Worm (Caenorhabditis elegans): ENCODE results near the gene rbm-25.

The rbm-25 gene

ce11 chrV:12550036-12550626 lies 52.1 kb downstream of the rbm-25 start, which contains the start of gene F45D3.3:
F45D3.3 (minus strand) TSS chrV:12550385.
- TF ChIP-seq tbx-11 (GFP tag; IDR thresholded peaks at IDR 0.05) (no peak), sea-1 (GFP tag; conservative IDR thresholded peaks at IDR 0.05) (no peak), hnd-1 (tag; optimal IDR thresholded peaks at IDR 0.05) (no peak), flt-1 (GFP tag; IDR thresholded peaks at IDR 0.05) (no peak), F13C5.2 (tag; optimal IDR thresholded peaks at IDR 0.05) (no peak), ets-7 (tag; optimal IDR thresholded peaks at IDR 0.05) (no peak), pes-1 (GFP tag; IDR thresholded peaks at IDR 0.05) (no peak), ceh-36 (tag; optimal IDR thresholded peaks at IDR 0.05) (no peak), tra-4 (tag; optimal IDR thresholded peaks at IDR 0.05) (no peak), B0310.2 (tag; optimal IDR thresholded peaks at IDR 0.05) (no peak), tbx-37 (GFP tag; conservative IDR thresholded peaks at IDR 0.05) (no peak), scrt-1 (GFP tag; IDR thresholded peaks at IDR 0.05) (no peak), hmg-4 (GFP tag; optimal IDR thresholded peaks at IDR 0.05) (no peak), hmbx-1 (tag; optimal IDR thresholded peaks at IDR 0.05) (no peak), ama-1 (optimal IDR thresholded peaks at IDR 0.05) (no peak), ceh-13 (GFP tag; optimal IDR thresholded peaks at IDR 0.05) (no peak), aly-1 (tag; optimal IDR thresholded peaks at IDR 0.05) (no peak)

- no peak for TF ChIP-seq flt-1 (GFP tag; IDR thresholded peaks at IDR 0.05)
- TF ChIP-seq ama-1 (optimal IDR thresholded peaks at IDR 0.05) = no peak
- TF ChIP-seq tra-4 (tag; optimal IDR thresholded peaks at IDR 0.05) = no peak
- no peak for TF ChIP-seq ets-7 (tag; optimal IDR thresholded peaks at IDR 0.05)
- no peak for TF ChIP-seq ceh-13 (GFP tag; optimal IDR thresholded peaks at IDR 0.05)
- TF ChIP-seq pes-1 (GFP tag; IDR thresholded peaks at IDR 0.05) = no peak
- TF ChIP-seq hmbx-1 (tag; optimal IDR thresholded peaks at IDR 0.05) = no peak
- no peak for TF ChIP-seq F13C5.2 (tag; optimal IDR thresholded peaks at IDR 0.05)
- no peak for TF ChIP-seq ceh-36 (tag; optimal IDR thresholded peaks at IDR 0.05)
- TF ChIP-seq sea-1 (GFP tag; conservative IDR thresholded peaks at IDR 0.05) = no peak
- TF ChIP-seq hmg-4 (GFP tag; optimal IDR thresholded peaks at IDR 0.05) = no peak
- no peak for TF ChIP-seq aly-1 (tag; optimal IDR thresholded peaks at IDR 0.05)
- no peak for TF ChIP-seq tbx-37 (GFP tag; conservative IDR thresholded peaks at IDR 0.05)
- no peak for TF ChIP-seq B0310.2 (tag; optimal IDR thresholded peaks at IDR 0.05)
- no peak for TF ChIP-seq scrt-1 (GFP tag; IDR thresholded peaks at IDR 0.05)
- TF ChIP-seq hnd-1 (tag; optimal IDR thresholded peaks at IDR 0.05) = no peak
- TF ChIP-seq tbx-11 (GFP tag; IDR thresholded peaks at IDR 0.05) = no peak
Measured at ce11 chrV:12550755-12551154, 52.7 kb downstream of the rbm-25 start.

- TF ChIP-seq tbx-11 (GFP tag; IDR thresholded peaks at IDR 0.05) (no peak), hnd-1 (tag; optimal IDR thresholded peaks at IDR 0.05) (no peak), scrt-1 (GFP tag; IDR thresholded peaks at IDR 0.05) (no peak), hmg-4 (GFP tag; optimal IDR thresholded peaks at IDR 0.05) (no peak), F13C5.2 (tag; optimal IDR thresholded peaks at IDR 0.05) (no peak), sea-1 (GFP tag; conservative IDR thresholded peaks at IDR 0.05) (no peak), flt-1 (GFP tag; IDR thresholded peaks at IDR 0.05) (no peak), tra-4 (tag; optimal IDR thresholded peaks at IDR 0.05) (no peak), hmbx-1 (tag; optimal IDR thresholded peaks at IDR 0.05) (no peak), tbx-37 (GFP tag; conservative IDR thresholded peaks at IDR 0.05) (no peak), ceh-13 (GFP tag; optimal IDR thresholded peaks at IDR 0.05) (no peak), ets-7 (tag; optimal IDR thresholded peaks at IDR 0.05) (no peak), ama-1 (optimal IDR thresholded peaks at IDR 0.05) (no peak), aly-1 (tag; optimal IDR thresholded peaks at IDR 0.05) (no peak)
Measured at ce11 chrV:12551638-12552478, 53.8 kb downstream of the rbm-25 start.

- no peak for TF ChIP-seq tbx-11 (GFP tag; IDR thresholded peaks at IDR 0.05)
- no peak for TF ChIP-seq ceh-13 (GFP tag; optimal IDR thresholded peaks at IDR 0.05)
- TF ChIP-seq hmg-4 (GFP tag; optimal IDR thresholded peaks at IDR 0.05) = no peak
- TF ChIP-seq B0310.2 (tag; optimal IDR thresholded peaks at IDR 0.05) = no peak
Measured at ce11 chrV:12552671-12553212, 54.7 kb downstream of the rbm-25 start, which contains the start of gene F45D3.4. F45D3.4 (minus strand) TSS chrV:12553191.

All from whole organism, early embryonic.